Fruit fly (Drosophila melanogaster): ENCODE results near the gene dmrt99B.

dm6 chr3R:29745056-29745455 lies 52.7 kb downstream of the dmrt99B start, which contains the start of the genes Wdr24 and IntS11:
- no peak for TF ChIP-seq lab (GFP tag; optimal IDR thresholded peaks at IDR 0.05)
- TF ChIP-seq CG13424 (tag; optimal IDR thresholded peaks at IDR 0.05) = peak; percentile 86
- no peak for TF ChIP-seq da (GFP tag; optimal IDR thresholded peaks at IDR 0.05)
- TF ChIP-seq CG13775 (GFP tag; optimal IDR thresholded peaks at IDR 0.05) = peak; percentile 73
- peak; percentile 74 for TF ChIP-seq ind (GFP tag; optimal IDR thresholded peaks at IDR 0.05)
- TF ChIP-seq cas (GFP tag; IDR thresholded peaks at IDR 0.05) = peak; percentile 88
- TF ChIP-seq CG6175 (GFP tag; IDR thresholded peaks at IDR 0.05) = peak; percentile 88
- no peak for TF ChIP-seq Tbp (GFP tag; optimal IDR thresholded peaks at IDR 0.05)
- TF ChIP-seq CG8765 (GFP tag; IDR thresholded peaks at IDR 0.05) = peak; percentile 85; the same call in 1 of the 2 replicates
- peak; percentile 87 for TF ChIP-seq Hsf (GFP tag; optimal IDR thresholded peaks at IDR 0.05)

Measured in whole organism, embryonic.